Worm (Caenorhabditis elegans) whole organism, midembryonic: Measurements from ENCODE around the gene lrpr-1.

Experiments used
- T22C8.4 ChIP-seq: fragments of 200-800 bp; sonication (Bioruptor generic); IDR thresholded peaks from 2 replicates; pipeline ENCODE4 v1.3.6; 2022; ENCODE audit warnings: missing genetic modification characterization, missing compliant biosample characterization
- cog-1 ChIP-seq: sonication (generic microtip); optimal IDR thresholded peaks from 2 replicates; lab custom pipeline; 2016; ENCODE audit warnings: missing genetic modification characterization, missing compliant biosample characterization
- flt-1 ChIP-seq: fragments of 200-800 bp; sonication (Bioruptor generic); IDR thresholded peaks from 2 replicates; pipeline ENCODE4 v1.3.6; 2022; ENCODE audit warnings: missing genetic modification characterization, missing compliant biosample characterization
- klf-2 ChIP-seq: fragments of 200-800 bp; sonication (Bioruptor generic); conservative IDR thresholded peaks from 2 replicates; pipeline ENCODE4 v1.3.6; 2022; ENCODE audit warnings: missing genetic modification reagents, missing genetic modification characterization, missing compliant biosample characterization
- med-1 ChIP-seq: sonication (generic microtip); optimal IDR thresholded peaks from 2 replicates; lab custom pipeline; 2017; ENCODE audit warnings: missing genetic modification characterization, mild to moderate bottlenecking, missing compliant biosample characterization, antibody characterized with exemption, missing genetic modification reagents; ENCODE audit not compliant: insufficient read depth
- ref-1 ChIP-seq: fragments of 200-800 bp; sonication (Bioruptor generic); conservative IDR thresholded peaks from 2 replicates; pipeline ENCODE4 v1.3.6; 2022; ENCODE audit warnings: missing genetic modification reagents, missing genetic modification characterization, missing compliant biosample characterization
- tab-1 ChIP-seq: fragments of 200-800 bp; sonication (Bioruptor generic); IDR thresholded peaks from 2 replicates; pipeline ENCODE4 v1.3.6; 2022; ENCODE audit warnings: missing genetic modification characterization, missing compliant biosample characterization
- ztf-23 ChIP-seq: fragments of 200-800 bp; sonication (Bioruptor generic); IDR thresholded peaks from 2 replicates; pipeline ENCODE4 v1.3.6; 2022; ENCODE audit warnings: missing genetic modification reagents, missing genetic modification characterization, missing compliant biosample characterization
- ztf-29 ChIP-seq: fragments of 200-800 bp; sonication (Bioruptor generic); IDR thresholded peaks from 2 replicates; pipeline ENCODE4 v1.3.6; 2022; ENCODE audit warnings: missing genetic modification reagents, missing genetic modification characterization, missing compliant biosample characterization

lrpr-1 gene

DNA sequence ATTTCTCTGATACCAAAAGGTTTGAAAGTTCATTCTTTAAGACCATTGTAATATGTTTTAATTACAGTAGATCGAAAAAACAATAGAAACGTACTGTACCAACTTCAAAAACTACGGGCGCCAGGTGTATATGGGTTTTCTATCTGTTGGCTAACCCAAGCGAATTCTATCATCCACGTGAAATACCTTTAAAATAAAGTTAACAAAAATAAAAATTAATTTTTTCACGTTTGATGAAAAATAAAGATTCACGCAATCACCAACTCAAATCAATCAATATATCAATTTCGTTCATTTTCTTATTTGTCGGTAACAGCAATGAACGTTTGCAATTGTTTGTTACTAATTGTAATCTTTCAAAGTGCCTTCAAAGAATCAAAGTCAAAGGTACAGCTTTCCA is 10.6 kb downstream of the lrpr-1 start, which contains the start of gene C04E6.4:
Gene C04E6.4, plus strand, starts transcription at position 301 of the 400 bp plus-strand sequence.
- TF ChIP-seq klf-2 (GFP tag; lab: Robert Waterston, UW) (no peak), med-1 (GFP tag; lab: Kevin White, UChicago) (no peak), ztf-23 (GFP tag; lab: Robert Waterston, UW) (no peak), ztf-29 (GFP tag; lab: Robert Waterston, UW) (no peak), cog-1 (no peak), flt-1 (GFP tag; lab: Robert Waterston, UW) (no peak), ref-1 (GFP tag; lab: Robert Waterston, UW) (no peak), tab-1 (GFP tag; lab: Robert Waterston, UW) (no peak), T22C8.4 (GFP tag; lab: Robert Waterston, UW) (no peak)

DNA sequence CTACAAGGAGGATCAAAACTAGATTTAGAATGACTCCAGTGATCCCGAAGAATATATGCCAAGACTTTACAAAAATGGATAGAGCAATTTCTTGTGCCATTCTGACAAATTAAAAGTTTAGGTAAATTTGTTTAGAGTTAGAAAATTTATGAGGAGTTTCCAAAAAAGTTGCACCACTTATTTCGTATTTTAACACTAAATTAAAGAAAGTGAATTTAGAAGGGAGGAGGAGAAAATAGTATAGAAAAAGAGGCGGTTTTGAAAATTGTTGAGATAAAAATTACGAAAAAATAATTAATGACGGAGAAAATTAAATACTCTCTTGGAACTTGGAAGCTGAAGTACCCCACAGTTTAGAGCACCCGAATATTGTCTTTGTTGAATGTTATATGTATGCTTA is 11.4 kb downstream of the lrpr-1 start, which contains the start of gene srd-15:
Gene srd-15, minus strand, starts transcription at position 101 of the 400 bp plus-strand sequence.
- no peak for TF ChIP-seq ztf-23 (GFP tag; lab: Robert Waterston, UW)
- no peak for TF ChIP-seq T22C8.4 (GFP tag; lab: Robert Waterston, UW)
- TF ChIP-seq klf-2 (GFP tag; lab: Robert Waterston, UW) = no peak
- TF ChIP-seq cog-1 = no peak
- TF ChIP-seq ztf-29 (GFP tag; lab: Robert Waterston, UW) = no peak
- no peak for TF ChIP-seq ref-1 (GFP tag; lab: Robert Waterston, UW)
- TF ChIP-seq flt-1 (GFP tag; lab: Robert Waterston, UW) = no peak
- TF ChIP-seq tab-1 (GFP tag; lab: Robert Waterston, UW) = no peak
- TF ChIP-seq med-1 (GFP tag; lab: Kevin White, UChicago) = no peak

DNA sequence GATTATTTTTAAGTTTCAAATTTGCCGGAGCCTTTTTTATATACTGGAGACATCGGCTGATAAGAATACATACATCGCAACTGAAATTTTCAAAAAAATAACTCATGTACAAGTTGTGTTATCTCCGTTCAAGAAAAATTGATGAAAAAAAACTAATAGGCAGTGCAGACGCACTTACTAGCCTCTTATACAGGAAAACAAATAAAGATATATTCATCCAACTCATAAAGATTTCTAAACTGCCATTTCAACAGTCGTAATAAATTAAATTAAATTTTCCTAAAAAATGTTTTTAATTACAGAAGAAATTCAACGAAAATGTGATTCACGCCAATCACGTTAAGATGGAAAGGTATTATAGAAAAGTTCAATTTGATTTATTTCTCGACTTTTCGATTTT is 15.9 kb downstream of the lrpr-1 start, which contains the start of gene C04E6.5:
Gene C04E6.5, plus strand, starts transcription at position 301 of the 400 bp plus-strand sequence.
- TF ChIP-seq ztf-23 (GFP tag; lab: Robert Waterston, UW) = no peak
- no peak for TF ChIP-seq ztf-29 (GFP tag; lab: Robert Waterston, UW)
- TF ChIP-seq cog-1 = no peak
- TF ChIP-seq klf-2 (GFP tag; lab: Robert Waterston, UW) = no peak
- TF ChIP-seq T22C8.4 (GFP tag; lab: Robert Waterston, UW) = no peak
- TF ChIP-seq tab-1 (GFP tag; lab: Robert Waterston, UW) = no peak
- no peak for TF ChIP-seq flt-1 (GFP tag; lab: Robert Waterston, UW)
- no peak for TF ChIP-seq med-1 (GFP tag; lab: Kevin White, UChicago)
- TF ChIP-seq ref-1 (GFP tag; lab: Robert Waterston, UW) = no peak

DNA sequence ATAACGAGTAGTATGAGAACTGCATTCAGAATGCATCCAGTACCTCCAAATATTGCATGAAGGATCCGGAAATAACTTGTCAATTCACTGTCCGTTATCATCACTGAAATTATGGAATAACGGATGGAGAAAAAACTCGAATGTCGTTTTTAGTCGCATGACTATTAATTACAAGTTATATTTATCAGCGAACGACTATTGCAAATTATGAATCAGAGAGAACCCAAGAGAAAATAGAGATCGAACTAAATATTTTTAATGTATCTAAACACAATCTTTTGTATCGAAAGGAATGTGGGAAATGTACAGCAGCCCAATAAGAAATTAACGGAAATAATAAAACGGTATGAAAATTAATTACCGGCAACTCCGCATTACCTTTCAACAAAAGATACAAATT is 17.8 kb downstream of the lrpr-1 start, which contains the start of gene srd-16:
Gene srd-16, minus strand, starts transcription at position 101 of the 400 bp plus-strand sequence.
- TF ChIP-seq ztf-23 (GFP tag; lab: Robert Waterston, UW) (no peak), klf-2 (GFP tag; lab: Robert Waterston, UW) (no peak), ref-1 (GFP tag; lab: Robert Waterston, UW) (no peak), T22C8.4 (GFP tag; lab: Robert Waterston, UW) (no peak), med-1 (GFP tag; lab: Kevin White, UChicago) (no peak), tab-1 (GFP tag; lab: Robert Waterston, UW) (no peak)

DNA sequence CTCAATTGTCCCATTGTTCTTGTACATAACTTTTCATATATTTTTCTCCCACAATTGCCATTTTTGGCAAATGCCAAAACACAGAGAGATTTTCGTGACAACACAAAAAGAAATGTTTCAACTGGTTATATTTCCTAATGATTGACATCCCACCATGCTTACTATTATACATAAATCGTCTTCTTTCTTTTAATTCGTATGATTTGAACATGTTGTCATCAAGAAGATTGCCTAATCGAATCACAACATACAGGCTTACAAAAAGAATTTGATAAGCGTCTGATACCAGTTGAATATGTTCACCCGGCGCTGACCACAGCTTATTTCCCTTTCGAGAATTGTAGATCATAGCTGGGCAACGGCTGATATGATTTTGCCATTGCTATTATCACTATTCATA is 22.7 kb downstream of the lrpr-1 start, which contains the start of gene grd-9:
Gene grd-9, plus strand, starts transcription at position 301 of the 400 bp plus-strand sequence.
- TF ChIP-seq tab-1 (GFP tag; lab: Robert Waterston, UW) = no peak
- TF ChIP-seq T22C8.4 (GFP tag; lab: Robert Waterston, UW) = no peak

DNA sequence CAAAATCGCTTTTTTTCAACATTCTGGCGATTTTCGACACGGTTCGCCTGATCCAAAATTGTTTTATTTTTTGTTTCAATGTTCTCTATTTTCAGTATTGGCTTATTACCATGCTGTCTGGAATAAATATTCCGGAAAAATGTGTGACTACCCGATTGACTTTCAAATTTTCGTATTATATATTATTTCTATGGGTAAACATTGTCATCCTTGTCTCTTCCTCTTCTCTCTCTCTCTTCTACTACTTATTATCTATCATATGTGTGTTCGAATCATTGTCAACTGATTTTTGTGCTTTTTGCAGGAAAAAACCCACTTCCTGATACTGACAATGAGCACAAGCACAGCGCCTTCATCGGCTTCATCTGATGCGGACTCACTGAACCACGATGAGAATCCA is 24.7 kb downstream of the lrpr-1 start, which contains the start of gene C04E6.7:
Gene C04E6.7, plus strand, starts transcription at position 301 of the 400 bp plus-strand sequence.
- no peak for TF ChIP-seq ztf-23 (GFP tag; lab: Robert Waterston, UW)

DNA sequence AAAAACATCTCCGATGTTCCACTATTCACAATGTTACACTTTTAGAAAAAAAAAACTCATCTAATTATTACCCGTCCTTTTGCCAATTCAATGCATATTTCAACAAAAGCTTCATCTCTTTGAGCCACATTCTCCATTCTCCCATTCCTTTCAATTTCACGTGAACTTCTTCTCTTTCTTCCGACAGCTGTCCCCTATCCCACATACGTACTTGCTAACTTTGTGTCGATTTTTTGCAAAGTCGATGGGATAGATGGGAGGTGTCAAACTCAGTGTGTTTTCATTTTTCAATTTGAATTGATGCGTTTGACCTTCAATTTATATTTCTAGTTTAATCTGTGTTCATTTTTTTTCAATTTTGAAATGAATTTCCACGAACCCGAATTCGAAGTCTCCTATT is 26.5 kb downstream of the lrpr-1 start:
- TF ChIP-seq flt-1 (GFP tag; lab: Robert Waterston, UW) (no peak), ztf-23 (GFP tag; lab: Robert Waterston, UW) (no peak), cog-1 (no peak), klf-2 (GFP tag; lab: Robert Waterston, UW) (no peak), ztf-29 (GFP tag; lab: Robert Waterston, UW) (no peak), T22C8.4 (GFP tag; lab: Robert Waterston, UW) (no peak), ref-1 (GFP tag; lab: Robert Waterston, UW) (no peak), tab-1 (GFP tag; lab: Robert Waterston, UW) (no peak), med-1 (GFP tag; lab: Kevin White, UChicago) (no peak)

DNA sequence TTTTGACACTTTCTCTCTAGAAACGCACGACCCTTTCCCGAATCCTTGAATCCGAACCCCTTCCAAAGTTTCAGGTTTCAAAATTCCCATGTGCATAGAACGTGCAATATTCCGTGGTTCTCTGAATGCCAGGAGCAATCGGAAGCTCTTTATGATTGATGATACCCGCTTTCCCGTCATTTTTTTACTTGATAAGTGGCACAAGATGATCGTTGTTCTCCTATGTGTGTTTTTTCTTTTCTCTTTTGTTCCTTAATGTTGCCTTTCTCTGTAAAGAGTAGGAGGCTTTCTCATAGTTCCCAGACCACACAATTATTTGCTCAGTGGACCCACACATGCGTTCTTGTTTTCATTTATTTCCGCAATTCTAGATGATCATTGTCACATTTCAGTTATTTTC is 28.9 kb downstream of the lrpr-1 start:
- TF ChIP-seq tab-1 (GFP tag; lab: Robert Waterston, UW) (no peak), ztf-23 (GFP tag; lab: Robert Waterston, UW) (no peak), klf-2 (GFP tag; lab: Robert Waterston, UW) (no peak), cog-1 (no peak), ztf-29 (GFP tag; lab: Robert Waterston, UW) (no peak), med-1 (GFP tag; lab: Kevin White, UChicago) (no peak), T22C8.4 (GFP tag; lab: Robert Waterston, UW) (no peak), ref-1 (GFP tag; lab: Robert Waterston, UW) (no peak), flt-1 (GFP tag; lab: Robert Waterston, UW) (no peak)

DNA sequence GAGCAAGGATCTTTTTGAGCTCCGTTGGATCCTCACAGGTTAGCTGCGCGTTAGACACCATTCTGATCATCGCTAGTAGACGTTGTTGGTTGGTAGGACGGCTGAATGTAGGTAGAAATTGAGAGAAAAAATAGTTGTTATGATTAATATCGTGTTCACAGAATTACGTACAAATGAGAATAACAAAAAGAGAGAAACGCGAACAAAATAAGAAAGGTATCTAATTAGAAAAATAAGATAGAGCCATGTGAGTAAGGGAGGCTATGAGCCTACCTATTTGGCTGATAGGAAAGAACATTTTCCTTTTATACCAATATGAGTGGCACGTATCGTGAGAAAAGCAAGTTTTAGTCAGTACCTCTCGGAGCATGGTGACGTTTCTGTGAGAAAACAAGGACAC is 34.0 kb downstream of the lrpr-1 start, which contains the start of gene C04E6.8:
Gene C04E6.8, minus strand, starts transcription at position 101 of the 400 bp plus-strand sequence.
- TF ChIP-seq cog-1 (no peak), ztf-23 (GFP tag; lab: Robert Waterston, UW) (no peak), ztf-29 (GFP tag; lab: Robert Waterston, UW) (no peak), klf-2 (GFP tag; lab: Robert Waterston, UW) (no peak), flt-1 (GFP tag; lab: Robert Waterston, UW) (no peak), ref-1 (GFP tag; lab: Robert Waterston, UW) (no peak), T22C8.4 (GFP tag; lab: Robert Waterston, UW) (no peak), tab-1 (GFP tag; lab: Robert Waterston, UW) (no peak), med-1 (GFP tag; lab: Kevin White, UChicago) (no peak)
